Worm (Caenorhabditis elegans) whole organism, mixed stage, embryonic: ENCODE results near the gene K02E7.1.

Experiments used
- elt-3 ChIP-seq: fragments of 150-350 bp; optimal IDR thresholded peaks from 2 replicates; lab custom pipeline; 2014; ENCODE audit warnings: missing biosample characterization, missing genetic modification characterization
- nhr-237 ChIP-seq: fragments of 150-350 bp; optimal IDR thresholded peaks from 2 replicates; lab custom pipeline; 2014; ENCODE audit warnings: missing biosample characterization, missing genetic modification characterization
- pha-4 ChIP-seq: fragments of 150-350 bp; optimal IDR thresholded peaks from 2 replicates; lab custom pipeline; 2018; ENCODE audit warnings: missing biosample characterization, missing genetic modification reagents, missing genetic modification characterization

- TF ChIP-seq nhr-237 (tag; lab: Kevin White, UChicago): no peak
- no peak for TF ChIP-seq elt-3 (tag; lab: Kevin White, UChicago)
- TF ChIP-seq pha-4 (tag; lab: Kevin White, UChicago): no peak
Measured at ce11 chrII:1049849-1050248, 33.1 kb upstream of the K02E7.1 start, which contains the start of gene fbxb-40.
